Worm (Caenorhabditis elegans): Measurements from ENCODE around the gene tbc-9.

- TF ChIP-seq ama-1 (optimal IDR thresholded peaks at IDR 0.05) (no peak), jun-1 (tag; optimal IDR thresholded peaks at IDR 0.05) (no peak), snpc-4 (tag; optimal IDR thresholded peaks at IDR 0.05) (no peak), unc-62 (GFP tag; optimal IDR thresholded peaks at IDR 0.05) (no peak), ceh-82 (tag; optimal IDR thresholded peaks at IDR 0.05) (no peak), fkh-10 (GFP tag; optimal IDR thresholded peaks at IDR 0.05) (no peak), ceh-28 (tag; optimal IDR thresholded peaks at IDR 0.05) (no peak)
Measured at ce11 chrIV:13508924-13509323, 6.3 kb upstream of the tbc-9 start, which contains the start of gene afmd-2.
